Worm (Caenorhabditis elegans): Measurements from ENCODE around the gene C56A3.6.

DNA sequence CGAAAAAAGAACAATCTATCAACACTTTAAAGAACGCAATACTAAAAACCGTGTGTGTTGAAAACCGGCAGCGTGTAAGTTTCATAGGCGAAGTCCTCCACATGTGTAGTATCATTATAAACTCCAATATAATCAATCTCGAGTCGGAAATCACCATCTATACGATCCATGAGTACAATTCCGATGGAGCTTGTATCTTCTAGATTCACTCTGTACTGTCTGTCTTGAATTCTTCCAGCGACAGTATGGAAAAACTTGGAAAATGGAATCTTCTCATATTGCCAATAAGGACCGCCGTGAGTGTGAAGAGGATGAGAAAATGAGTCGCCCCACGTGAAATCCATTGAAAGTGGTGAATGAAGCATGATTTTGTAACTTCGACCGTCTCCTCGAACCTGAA lies 10.8 kb upstream of the C56A3.6 start:
- TF ChIP-seq ceh-88 (GFP tag; IDR thresholded peaks at IDR 0.05) (no peak), sup-37 (GFP tag; optimal IDR thresholded peaks at IDR 0.05) (no peak), vab-15 (tag; optimal IDR thresholded peaks at IDR 0.05) (no peak), efl-3 (GFP tag; optimal IDR thresholded peaks at IDR 0.05) (no peak), skn-1 (tag; optimal IDR thresholded peaks at IDR 0.05) (no peak), unc-62 (GFP tag; optimal IDR thresholded peaks at IDR 0.05) (no peak), blmp-1 (tag; optimal IDR thresholded peaks at IDR 0.05) (no peak), lir-3 (tag; optimal IDR thresholded peaks at IDR 0.05; ENCODE audit: poor library complexity) (no peak), nhr-76 (tag; optimal IDR thresholded peaks at IDR 0.05) (no peak), ama-1 (optimal IDR thresholded peaks at IDR 0.05) (peak; percentile 67), ztf-4 (tag; optimal IDR thresholded peaks at IDR 0.05) (no peak), pax-3 (tag; optimal IDR thresholded peaks at IDR 0.05) (peak; percentile 4)
